Fruit fly (Drosophila melanogaster): ENCODE results near the gene INPP5E.

The INPP5E gene

dm6 chr3L:12271195-12271618 lies 6.2 kb upstream of the INPP5E start, which contains the start of gene Pbgs (continued):
- TF ChIP-seq Sry-δ (GFP tag; optimal IDR thresholded peaks at IDR 0.05) (no peak), CG9797 (GFP tag; optimal IDR thresholded peaks at IDR 0.05) (peak; percentile 53), CG6683 (GFP tag; optimal IDR thresholded peaks at IDR 0.05) (no peak), Aef1 (GFP tag; IDR thresholded peaks at IDR 0.05) (no peak), CG6854 (GFP tag; optimal IDR thresholded peaks at IDR 0.05) (no peak), D19A (tag; optimal IDR thresholded peaks at IDR 0.05) (peak; percentile 73), nerfin-1 (tag; optimal IDR thresholded peaks at IDR 0.05) (peak; percentile 55), vfl (GFP tag; optimal IDR thresholded peaks at IDR 0.05) (no peak), CG15011 (GFP tag; optimal IDR thresholded peaks at IDR 0.05) (no peak), mirr (GFP tag; optimal IDR thresholded peaks at IDR 0.05) (no peak), ATbp (GFP tag; optimal IDR thresholded peaks at IDR 0.05) (peak; percentile 34), CG11696 (GFP tag; IDR thresholded peaks at IDR 0.05) (0 out of 2 replicates have a peak, but pooled peaks have one; percentile 25), CG1602 (GFP tag; optimal IDR thresholded peaks at IDR 0.05) (no peak), B-H1 (GFP tag; IDR thresholded peaks at IDR 0.05) (peak; percentile 15; the same call in 1 of the 3 replicates), CG14710 (tag; optimal IDR thresholded peaks at IDR 0.05) (peak; percentile 22), Oli (tag; optimal IDR thresholded peaks at IDR 0.05) (no peak), CG14667 (GFP tag; IDR thresholded peaks at IDR 0.05) (no peak), CG10462 (GFP tag; optimal IDR thresholded peaks at IDR 0.05) (no peak), prd (optimal IDR thresholded peaks at IDR 0.05) (no peak), prd (GFP tag; IDR thresholded peaks at IDR 0.05) (peak; percentile 50; the same call in 1 of the 3 replicates), CG17359 (tag; optimal IDR thresholded peaks at IDR 0.05) (peak; percentile 59), CG30431 (GFP tag; optimal IDR thresholded peaks at IDR 0.05) (no peak), Hr39 (optimal IDR thresholded peaks at IDR 0.05) (no peak), slbo (GFP tag; IDR thresholded peaks at IDR 0.05) (peak; percentile 26), CG8281 (tag; optimal IDR thresholded peaks at IDR 0.05) (no peak), CG7987 (GFP tag; optimal IDR thresholded peaks at IDR 0.05) (peak; percentile 2), cad (GFP tag; optimal IDR thresholded peaks at IDR 0.05) (no peak), bbx (GFP tag; IDR thresholded peaks at IDR 0.05; ENCODE audit: partially characterized antibody) (0 out of 2 replicates have a peak, but pooled peaks have one; percentile 23), sob (GFP tag; IDR thresholded peaks at IDR 0.05) (peak; percentile 67), CG7839 (tag; optimal IDR thresholded peaks at IDR 0.05) (peak; percentile 77), ewg (GFP tag; optimal IDR thresholded peaks at IDR 0.05) (no peak), Gsc (GFP tag; IDR thresholded peaks at IDR 0.05) (no peak), CG12236 (GFP tag; optimal IDR thresholded peaks at IDR 0.05) (no peak), CG32532 (GFP tag; IDR thresholded peaks at IDR 0.05) (peak; percentile 64), eyg (GFP tag; optimal IDR thresholded peaks at IDR 0.05) (no peak), CG17802 (tag; optimal IDR thresholded peaks at IDR 0.05) (no peak), CG8478 (optimal IDR thresholded peaks at IDR 0.05) (no peak), Awh (GFP tag; IDR thresholded peaks at IDR 0.05) (no peak), Xbp1 (GFP tag; optimal IDR thresholded peaks at IDR 0.05) (peak; percentile 4), CG7928 (GFP tag; optimal IDR thresholded peaks at IDR 0.05) (no peak), CG17361 (GFP tag; IDR thresholded peaks at IDR 0.05) (peak; percentile 76), cato (GFP tag; optimal IDR thresholded peaks at IDR 0.05; ENCODE audit: borderline replicate concordance) (no peak), cg (GFP tag; optimal IDR thresholded peaks at IDR 0.05) (no peak), pho (GFP tag; optimal IDR thresholded peaks at IDR 0.05) (no peak), CG8944 (GFP tag; optimal IDR thresholded peaks at IDR 0.05) (no peak), dmrt11E (tag; optimal IDR thresholded peaks at IDR 0.05) (peak; percentile 24), pb (GFP tag; optimal IDR thresholded peaks at IDR 0.05) (no peak), sqz (GFP tag; optimal IDR thresholded peaks at IDR 0.05) (peak; percentile 28), CG7357 (GFP tag; IDR thresholded peaks at IDR 0.05) (no peak), Nf-YC (tag; optimal IDR thresholded peaks at IDR 0.05) (peak; percentile 73), Dip2 (GFP tag; IDR thresholded peaks at IDR 0.05) (no peak), CG11723 (GFP tag; optimal IDR thresholded peaks at IDR 0.05) (no peak)

Measured in whole organism, embryonic.